Worm (Caenorhabditis elegans): ENCODE data around the gene nhr-238.

ce11 chrV:1621494-1621893 is 7.7 kb downstream of the nhr-238 start, which contains the start of gene nhr-117:
- TF ChIP-seq ztf-23 (GFP tag; IDR thresholded peaks at IDR 0.05) (no peak), T22C8.4 (GFP tag; IDR thresholded peaks at IDR 0.05) (no peak), cog-1 (tag; optimal IDR thresholded peaks at IDR 0.05) (no peak), flt-1 (GFP tag; IDR thresholded peaks at IDR 0.05) (no peak), ztf-29 (GFP tag; IDR thresholded peaks at IDR 0.05) (no peak), ref-1 (GFP tag; conservative IDR thresholded peaks at IDR 0.05) (no peak), tab-1 (GFP tag; IDR thresholded peaks at IDR 0.05) (no peak), klf-2 (GFP tag; conservative IDR thresholded peaks at IDR 0.05) (no peak), med-1 (GFP tag; optimal IDR thresholded peaks at IDR 0.05; ENCODE audit: insufficient read depth) (no peak)

All from whole organism, midembryonic.